Fruit fly (Drosophila melanogaster): Measurements from ENCODE around the gene Pcyt1.

The Pcyt1 gene

DNA sequence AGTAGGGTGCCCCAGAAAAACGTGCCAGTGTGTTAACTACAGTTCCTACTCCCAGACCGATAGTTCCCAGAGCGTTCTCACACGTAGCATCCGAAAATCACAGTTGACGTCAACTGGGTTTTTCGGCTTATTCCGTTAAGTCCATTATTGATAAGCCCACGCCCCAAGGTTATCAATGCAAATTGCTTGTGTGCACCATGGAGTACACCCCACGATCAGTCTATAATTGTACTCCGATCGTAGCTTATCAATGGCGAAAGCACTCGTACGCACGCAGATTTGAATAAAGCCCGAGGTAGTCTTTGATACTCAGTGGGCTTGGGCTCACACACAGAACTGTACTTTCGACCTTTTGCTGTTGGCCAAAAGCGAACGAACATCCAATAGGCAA, 1.2 kb downstream of the Pcyt1 start:
- TF ChIP-seq svp (GFP tag), result peak; percentile 94
- no peak for TF ChIP-seq Sox15 (GFP tag; optimal IDR thresholded peaks at IDR 0.05)

DNA sequence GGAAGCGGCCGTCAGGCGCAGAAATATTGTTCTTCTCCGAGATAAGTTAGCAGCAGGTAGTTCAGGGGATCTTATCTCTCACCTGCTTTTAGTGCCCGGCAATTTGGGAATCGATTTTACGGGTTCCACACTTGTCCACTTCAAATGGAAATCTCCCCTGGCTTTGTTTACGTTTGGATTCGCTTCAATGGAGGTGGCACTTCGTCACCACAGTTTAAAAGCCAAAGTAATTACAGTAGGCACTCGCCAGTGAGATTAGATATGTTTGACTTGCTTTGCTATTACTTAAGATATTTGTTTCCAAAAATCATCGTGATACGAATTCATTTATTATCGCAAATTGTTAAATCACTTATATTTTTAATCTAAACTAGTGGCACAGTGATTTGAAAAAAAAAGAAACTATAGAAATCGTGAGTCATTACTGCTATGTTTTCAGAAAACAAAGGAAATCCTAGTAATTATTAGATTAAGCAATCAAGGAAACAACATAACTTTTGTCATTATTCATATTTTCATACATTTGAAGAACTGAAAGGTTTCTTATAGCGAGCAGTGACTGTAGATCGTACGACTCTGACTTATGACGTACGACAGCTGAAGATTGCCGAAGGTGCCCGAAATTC, 2.6 kb downstream of the Pcyt1 start:
- TF ChIP-seq Met (GFP tag; optimal IDR thresholded peaks at IDR 0.05) (peak; percentile 79), svp (GFP tag) (peak; percentile 95), CG4318 (GFP tag; optimal IDR thresholded peaks at IDR 0.05) (no peak), Sox15 (GFP tag; optimal IDR thresholded peaks at IDR 0.05) (peak; percentile 37), fkh (GFP tag; optimal IDR thresholded peaks at IDR 0.05) (peak; percentile 52), CG3032 (tag; optimal IDR thresholded peaks at IDR 0.05) (no peak), esn (GFP tag; optimal IDR thresholded peaks at IDR 0.05) (peak; percentile 86), Smox (GFP tag; optimal IDR thresholded peaks at IDR 0.05) (peak; percentile 72), Blimp-1 (GFP tag; optimal IDR thresholded peaks at IDR 0.05) (peak; percentile 52), Lpt (GFP tag; optimal IDR thresholded peaks at IDR 0.05) (no peak), cyc (GFP tag; optimal IDR thresholded peaks at IDR 0.05) (peak; percentile 67), CG31627 (GFP tag; optimal IDR thresholded peaks at IDR 0.05) (peak; percentile 77), CG16779 (tag; optimal IDR thresholded peaks at IDR 0.05) (no peak), CG8319 (GFP tag; optimal IDR thresholded peaks at IDR 0.05) (no peak), CG6808 (GFP tag; optimal IDR thresholded peaks at IDR 0.05) (no peak), eg (GFP tag; IDR thresholded peaks at IDR 0.05) (no peak), fd59A (GFP tag; optimal IDR thresholded peaks at IDR 0.05) (no peak), CG10631 (GFP tag; optimal IDR thresholded peaks at IDR 0.05) (no peak), salr (GFP tag; optimal IDR thresholded peaks at IDR 0.05) (no peak), CG15336 (GFP tag; IDR thresholded peaks at IDR 0.05) (no peak), Eip93F (GFP tag; optimal IDR thresholded peaks at IDR 0.05) (peak; percentile 29), ss (GFP tag; optimal IDR thresholded peaks at IDR 0.05) (no peak), CG6163 (GFP tag; IDR thresholded peaks at IDR 0.05) (0 out of 3 replicates have a peak, but pooled peaks have one; percentile 15), Hr4 (GFP tag; optimal IDR thresholded peaks at IDR 0.05) (peak; percentile 48), spab (GFP tag; optimal IDR thresholded peaks at IDR 0.05) (no peak), Hr39 (GFP tag; optimal IDR thresholded peaks at IDR 0.05) (peak; percentile 81), CG32006 (GFP tag; optimal IDR thresholded peaks at IDR 0.05) (peak; percentile 41), Ets96B (tag; optimal IDR thresholded peaks at IDR 0.05) (no peak), CG10669 (GFP tag; optimal IDR thresholded peaks at IDR 0.05) (no peak), CG6854 (GFP tag; optimal IDR thresholded peaks at IDR 0.05) (no peak), Sox14 (GFP tag; optimal IDR thresholded peaks at IDR 0.05) (peak; percentile 50), CG8119 (GFP tag; IDR thresholded peaks at IDR 0.05) (no peak), Eip78C (GFP tag) (peak; percentile 80), dsx (GFP tag; optimal IDR thresholded peaks at IDR 0.05; ENCODE audit: poor library complexity, severe bottlenecking) (no peak), CG7368 (GFP tag; optimal IDR thresholded peaks at IDR 0.05) (no peak), dac (GFP tag; optimal IDR thresholded peaks at IDR 0.05) (no peak), lz (GFP tag; optimal IDR thresholded peaks at IDR 0.05) (peak; percentile 82), CG34406 (GFP tag; optimal IDR thresholded peaks at IDR 0.05) (peak; percentile 43), vri (GFP tag; optimal IDR thresholded peaks at IDR 0.05) (peak; percentile 58), fd85E (GFP tag; optimal IDR thresholded peaks at IDR 0.05) (no peak), achi (GFP tag; optimal IDR thresholded peaks at IDR 0.05) (no peak), OdsH (GFP tag; optimal IDR thresholded peaks at IDR 0.05) (no peak), net (GFP tag; optimal IDR thresholded peaks at IDR 0.05) (no peak), Hr38 (GFP tag; optimal IDR thresholded peaks at IDR 0.05) (no peak), CG11294 (GFP tag; IDR thresholded peaks at IDR 0.05) (no peak), Eip75B (GFP tag; optimal IDR thresholded peaks at IDR 0.05) (peak; percentile 43), Gug (GFP tag; IDR thresholded peaks at IDR 0.05) (no peak), pdm3 (GFP tag; optimal IDR thresholded peaks at IDR 0.05) (no peak), CG11762 (GFP tag; optimal IDR thresholded peaks at IDR 0.05; ENCODE audit: insufficient read depth) (no peak)

Measured in whole organism, prepupa.